Fruit fly (Drosophila melanogaster): ENCODE data around the gene CG16825.

CG16825 gene

DNA sequence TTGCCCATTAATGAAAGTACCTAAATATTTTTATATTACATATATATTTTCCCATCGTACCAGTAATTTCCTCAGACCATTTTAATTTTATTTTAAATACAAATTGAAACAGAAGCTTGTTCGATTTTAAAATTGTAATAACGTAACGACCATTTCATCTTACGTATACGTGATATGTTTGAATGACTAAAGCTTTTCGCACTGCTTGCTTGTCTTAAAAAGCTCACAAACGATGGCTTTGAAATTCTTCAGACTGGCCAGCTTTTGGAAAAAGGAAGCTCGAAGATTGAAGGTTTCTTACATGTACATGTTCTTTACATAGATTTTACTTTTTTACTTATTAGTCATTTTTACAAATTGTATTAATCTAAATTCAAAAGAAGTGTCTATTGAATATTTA is 28.1 kb downstream of the CG16825 start:
- TF ChIP-seq Sin3A (optimal IDR thresholded peaks at IDR 0.05) (no peak), Myc (optimal IDR thresholded peaks at IDR 0.05) (no peak), insv (optimal IDR thresholded peaks at IDR 0.05) (no peak)

DNA sequence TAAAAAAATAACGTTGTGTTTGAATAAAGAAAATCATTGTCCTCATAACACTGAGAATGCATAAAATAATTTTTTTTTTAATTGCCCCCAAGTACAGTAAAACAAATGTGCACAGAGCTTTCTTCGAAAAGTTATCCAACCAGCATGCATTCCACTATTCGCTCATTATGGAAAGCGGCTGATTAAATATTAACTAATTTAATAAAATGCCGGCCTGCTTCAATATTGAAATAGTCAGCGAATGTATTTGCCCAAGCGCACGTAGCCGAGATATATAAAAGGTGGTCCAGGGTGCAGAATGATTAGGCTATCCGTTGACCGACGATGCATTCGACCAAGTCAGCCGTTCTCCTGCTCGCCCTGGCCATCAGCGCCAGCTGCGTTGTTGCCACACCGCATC is 42.9 kb downstream of the CG16825 start, which contains the start of gene CG16826:
CG16826 (plus strand) TSS at position 301 of the 400 bp plus-strand sequence.
- TF ChIP-seq psq (optimal IDR thresholded peaks at IDR 0.05) (no peak), insv (optimal IDR thresholded peaks at IDR 0.05) (no peak), h (optimal IDR thresholded peaks at IDR 0.05) (no peak), ttk (optimal IDR thresholded peaks at IDR 0.05) (no peak), Myc (optimal IDR thresholded peaks at IDR 0.05) (no peak), Sin3A (optimal IDR thresholded peaks at IDR 0.05) (no peak)

DNA sequence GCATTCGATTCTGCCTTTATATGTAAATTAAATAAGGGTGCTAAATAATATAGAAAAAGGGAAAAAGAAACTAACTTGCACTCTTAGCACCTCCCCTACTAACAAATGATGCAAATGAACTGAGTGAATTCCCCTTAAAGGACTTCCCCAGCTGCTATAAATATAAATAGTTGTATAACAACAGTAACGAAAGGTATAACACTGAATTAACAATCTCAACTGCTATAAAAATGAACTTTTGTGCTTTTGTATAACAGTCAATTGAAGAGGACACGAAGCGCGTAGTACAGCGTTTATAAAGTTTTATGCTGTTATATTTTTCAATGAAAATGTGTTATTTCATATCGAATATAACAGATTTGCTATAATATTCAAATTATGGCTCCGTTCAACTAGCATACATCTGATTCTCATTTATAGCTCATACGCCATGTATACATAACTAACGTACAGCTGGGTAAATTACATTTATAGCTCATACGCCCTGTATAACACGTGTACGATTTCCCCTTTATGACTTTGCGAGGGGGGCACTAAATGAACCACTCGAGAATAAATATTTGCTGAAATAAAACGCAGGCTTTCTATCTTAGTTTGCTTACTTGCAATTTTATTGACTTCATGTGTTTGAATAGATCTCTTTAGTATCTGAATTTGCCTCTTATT is 44.8 kb downstream of the CG16825 start:
- TF ChIP-seq ttk (optimal IDR thresholded peaks at IDR 0.05) (no peak), insv (optimal IDR thresholded peaks at IDR 0.05) (no peak), psq (optimal IDR thresholded peaks at IDR 0.05) (no peak), h (optimal IDR thresholded peaks at IDR 0.05) (no peak), Myc (optimal IDR thresholded peaks at IDR 0.05) (no peak), Sin3A (optimal IDR thresholded peaks at IDR 0.05) (no peak)

DNA sequence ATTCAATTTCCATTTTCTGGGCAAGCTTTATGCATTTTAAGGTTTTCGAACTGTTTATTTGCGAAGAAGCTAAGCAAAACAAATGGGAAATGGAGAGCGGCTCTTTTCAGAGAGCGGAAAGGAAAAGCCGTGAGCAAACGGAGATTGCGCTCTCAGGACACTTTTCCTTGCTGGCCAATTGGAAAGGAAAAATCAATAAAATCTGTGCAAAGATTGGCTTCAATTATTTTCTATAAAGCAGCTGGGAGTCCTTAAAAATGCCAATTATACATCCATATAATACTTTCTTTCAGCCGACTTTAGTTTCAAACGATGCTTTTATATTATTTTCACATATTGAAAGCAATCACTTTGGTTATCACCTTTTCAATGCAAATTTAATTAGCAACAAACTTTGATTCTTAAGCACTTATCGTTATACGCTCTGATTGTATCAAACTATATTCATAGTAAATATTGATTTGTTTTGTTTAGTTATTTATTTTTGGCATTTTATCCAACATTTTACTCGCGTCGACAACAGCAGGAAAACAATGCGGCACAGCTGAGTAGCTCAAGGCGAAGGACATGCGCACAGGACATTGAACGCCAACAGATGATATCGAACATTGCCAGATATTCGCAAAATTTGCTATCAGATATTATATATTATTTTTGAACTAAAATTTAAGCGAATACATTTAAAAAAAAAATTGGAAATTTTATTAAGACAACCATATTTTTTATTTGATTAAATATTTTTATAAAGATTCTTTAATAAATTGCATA is 50.2 kb downstream of the CG16825 start, which contains the start of gene CG9395:
CG9395 (minus strand) TSS at position 494 of the 768 bp plus-strand sequence.
- no peak for TF ChIP-seq Myc (optimal IDR thresholded peaks at IDR 0.05)
- TF ChIP-seq Sin3A (optimal IDR thresholded peaks at IDR 0.05): no peak
- TF ChIP-seq psq (optimal IDR thresholded peaks at IDR 0.05): no peak
- no peak for TF ChIP-seq insv (optimal IDR thresholded peaks at IDR 0.05)
- no peak for TF ChIP-seq h (optimal IDR thresholded peaks at IDR 0.05)
- TF ChIP-seq ttk (optimal IDR thresholded peaks at IDR 0.05): no peak
